Worm (Caenorhabditis elegans) whole organism, L1 larva: ENCODE measurements around the gene eftu-2.

Experiments
- C04F5.9 ChIP-seq: sonication (generic microtip); optimal IDR thresholded peaks from 2 replicates; lab custom pipeline; 2016; ENCODE audit warnings: missing genetic modification characterization, missing compliant biosample characterization
- C34B4.2 ChIP-seq: sonication (generic microtip); optimal IDR thresholded peaks from 2 replicates; lab custom pipeline; 2017; ENCODE audit warnings: mild to moderate bottlenecking, missing genetic modification characterization, missing compliant biosample characterization
- F16B12.6 ChIP-seq: fragments of 150-350 bp; optimal IDR thresholded peaks from 2 replicates; lab custom pipeline; 2014; ENCODE audit warnings: missing biosample characterization, missing genetic modification characterization
- ama-1 ChIP-seq: fragments of 150-350 bp; optimal IDR thresholded peaks from 2 replicates; lab custom pipeline; 2014
- ceh-8 ChIP-seq: fragments of 200-800 bp; sonication (Bioruptor generic); optimal IDR thresholded peaks from 2 replicates; lab custom pipeline; 2018; ENCODE audit warnings: mild to moderate bottlenecking, missing genetic modification characterization, moderate library complexity, missing compliant biosample characterization
- ceh-88 ChIP-seq: fragments of 200-800 bp; sonication (Bioruptor generic); IDR thresholded peaks from 2 replicates; pipeline ENCODE4 v1.3.6; 2022; ENCODE audit warnings: missing genetic modification characterization, missing compliant biosample characterization
- ces-1 ChIP-seq: fragments of 150-350 bp; optimal IDR thresholded peaks from 2 replicates; lab custom pipeline; 2014; ENCODE audit warnings: missing biosample characterization, missing genetic modification reagents, missing genetic modification characterization
- dsc-1 ChIP-seq: sonication (generic microtip); optimal IDR thresholded peaks from 2 replicates; lab custom pipeline; 2016; ENCODE audit warnings: mild to moderate bottlenecking, missing genetic modification characterization, missing compliant biosample characterization
- efl-1 ChIP-seq, 4 experiments: fragments of 150-350 bp; optimal IDR thresholded peaks in 3 of 4; peaks in 1 of 4; 1 replicate in 1 of 4; 2 replicates in 3 of 4; lab custom pipeline; 2014; ENCODE audit warnings: missing biosample characterization in 2 of 4, missing genetic modification characterization in 2 of 4, missing genetic modification reagents in 2 of 4
- egl-27 ChIP-seq, 2 experiments: fragments of 150-350 bp in 1 of 2; sonication (generic microtip); optimal IDR thresholded peaks; 3 replicates each; lab custom pipeline; 2017 to 2018; ENCODE audit warnings: missing biosample characterization in 2 of 2, missing genetic modification characterization in 2 of 2, missing genetic modification reagents in 2 of 2
- elt-3 ChIP-seq, 6 experiments: fragments of 150-350 bp in 1 of 6; sonication (generic microtip); optimal IDR thresholded peaks; 2 replicates each; lab custom pipeline; 2017 to 2018; ENCODE audit warnings: missing biosample characterization in 6 of 6, missing genetic modification characterization in 6 of 6, inconsistent platforms in 1 of 6
- fkh-10 ChIP-seq: sonication (generic microtip); optimal IDR thresholded peaks from 2 replicates; lab custom pipeline; 2017; ENCODE audit warnings: missing biosample characterization, missing genetic modification reagents, missing genetic modification characterization
- fos-1 ChIP-seq: fragments of 150-350 bp; optimal IDR thresholded peaks from 2 replicates; lab custom pipeline; 2014; ENCODE audit warnings: missing biosample characterization, missing genetic modification characterization
- irx-1 ChIP-seq: sonication (generic microtip); optimal IDR thresholded peaks from 2 replicates; lab custom pipeline; 2016; ENCODE audit warnings: missing genetic modification characterization, missing compliant biosample characterization
- isw-1 ChIP-seq: fragments of 200-800 bp; sonication (Bioruptor generic); IDR thresholded peaks from 2 replicates; pipeline ENCODE4 v1.3.6; 2022; ENCODE audit warnings: missing genetic modification characterization, missing compliant biosample characterization
- lin-14 ChIP-seq: fragments of 200-800 bp; sonication (Bioruptor generic); optimal IDR thresholded peaks from 2 replicates; lab custom pipeline; 2018; ENCODE audit warnings: mild to moderate bottlenecking, missing genetic modification characterization, moderate library complexity, missing compliant biosample characterization
- lin-15B ChIP-seq: fragments of 150-350 bp; sonication (generic microtip); optimal IDR thresholded peaks from 3 replicates; lab custom pipeline; 2014; ENCODE audit warnings: missing biosample characterization, missing genetic modification characterization
- lin-35 ChIP-seq, 2 experiments: fragments of 150-350 bp; optimal IDR thresholded peaks; 2 replicates each; lab custom pipeline; 2014; ENCODE audit warnings: missing biosample characterization in 2 of 2, missing genetic modification characterization in 2 of 2, missing genetic modification reagents in 2 of 2
- lir-3 ChIP-seq: sonication (generic microtip); optimal IDR thresholded peaks from 2 replicates; lab custom pipeline; 2016; ENCODE audit warnings: mild to moderate bottlenecking, missing genetic modification characterization, moderate library complexity, missing compliant biosample characterization; ENCODE audit not compliant: poor library complexity
- lsy-2 ChIP-seq, 2 experiments: fragments of 150-350 bp; optimal IDR thresholded peaks; 2 replicates each; lab custom pipeline; 2014; ENCODE audit warnings: missing biosample characterization in 2 of 2, missing genetic modification characterization in 2 of 2
- mab-9 ChIP-seq: fragments of 200-800 bp; sonication (Bioruptor generic); IDR thresholded peaks from 2 replicates; pipeline ENCODE4 v1.3.6; 2022; ENCODE audit warnings: missing genetic modification reagents, missing genetic modification characterization, missing compliant biosample characterization
- mdl-1 ChIP-seq, 2 experiments: fragments of 150-350 bp; optimal IDR thresholded peaks; 2 replicates each; lab custom pipeline; 2014 to 2017; ENCODE audit warnings: missing biosample characterization in 2 of 2, missing genetic modification characterization in 2 of 2, inconsistent platforms in 1 of 2
- nhr-237 ChIP-seq: fragments of 150-350 bp; optimal IDR thresholded peaks from 2 replicates; lab custom pipeline; 2014; ENCODE audit warnings: missing biosample characterization, missing genetic modification characterization
- nhr-47 ChIP-seq: sonication (generic microtip); optimal IDR thresholded peaks from 2 replicates; lab custom pipeline; 2016; ENCODE audit warnings: mild to moderate bottlenecking, missing genetic modification characterization, moderate library complexity, missing compliant biosample characterization
- nhr-71 ChIP-seq: sonication (generic microtip); optimal IDR thresholded peaks from 2 replicates; lab custom pipeline; 2016; ENCODE audit warnings: mild to moderate bottlenecking, missing genetic modification characterization, moderate library complexity, missing compliant biosample characterization
- nhr-77 ChIP-seq: fragments of 150-350 bp; optimal IDR thresholded peaks from 2 replicates; lab custom pipeline; 2014; ENCODE audit warnings: missing biosample characterization, missing genetic modification characterization
- nhr-85 ChIP-seq: sonication (generic microtip); peaks from one replicate; lab custom pipeline; 2016; ENCODE audit warnings: missing genetic modification characterization, inconsistent platforms, missing compliant biosample characterization
- nhr-90 ChIP-seq: sonication (generic microtip); optimal IDR thresholded peaks from 2 replicates; lab custom pipeline; 2016; ENCODE audit warnings: mild to moderate bottlenecking, missing genetic modification characterization, missing compliant biosample characterization; ENCODE audit not compliant: poor library complexity
- pax-3 ChIP-seq: fragments of 200-800 bp; sonication (Bioruptor generic); optimal IDR thresholded peaks from 2 replicates; lab custom pipeline; 2018; ENCODE audit warnings: mild to moderate bottlenecking, missing genetic modification characterization, moderate library complexity, missing compliant biosample characterization
- pqm-1 ChIP-seq: sonication (generic microtip); optimal IDR thresholded peaks from 3 replicates; lab custom pipeline; 2017; ENCODE audit warnings: missing biosample characterization, missing genetic modification characterization
- skn-1 ChIP-seq: fragments of 150-350 bp; optimal IDR thresholded peaks from 2 replicates; lab custom pipeline; 2014; ENCODE audit warnings: missing biosample characterization, missing genetic modification characterization
- sptf-1 ChIP-seq: fragments of 150-350 bp; optimal IDR thresholded peaks from 2 replicates; lab custom pipeline; 2014; ENCODE audit warnings: missing biosample characterization, missing genetic modification characterization
- unc-130 ChIP-seq: fragments of 150-350 bp; optimal IDR thresholded peaks from 2 replicates; lab custom pipeline; 2017; ENCODE audit warnings: missing biosample characterization, missing genetic modification characterization, inconsistent platforms
- unc-30 ChIP-seq: sonication (generic microtip); optimal IDR thresholded peaks from 2 replicates; lab custom pipeline; 2017; ENCODE audit warnings: missing biosample characterization, missing genetic modification characterization
- unc-86 ChIP-seq: sonication (generic microtip); optimal IDR thresholded peaks from 2 replicates; lab custom pipeline; 2016; ENCODE audit warnings: missing genetic modification characterization, missing compliant biosample characterization
- vab-15 ChIP-seq: sonication (generic microtip); optimal IDR thresholded peaks from 2 replicates; lab custom pipeline; 2017; ENCODE audit warnings: missing genotype, mild to moderate bottlenecking, missing genetic modification characterization, missing compliant biosample characterization
- xbp-1 ChIP-seq: sonication (generic microtip); optimal IDR thresholded peaks from 2 replicates; lab custom pipeline; 2016; ENCODE audit warnings: missing genetic modification characterization, missing compliant biosample characterization
- zag-1 ChIP-seq: fragments of 150-350 bp; optimal IDR thresholded peaks from 2 replicates; lab custom pipeline; 2014; ENCODE audit warnings: missing biosample characterization, missing genetic modification characterization
- zip-4 ChIP-seq: fragments of 200-800 bp; sonication (Bioruptor generic); optimal IDR thresholded peaks from 2 replicates; lab custom pipeline; 2018; ENCODE audit warnings: mild to moderate bottlenecking, missing genetic modification characterization, moderate library complexity, missing compliant biosample characterization

Gene eftu-2

DNA sequence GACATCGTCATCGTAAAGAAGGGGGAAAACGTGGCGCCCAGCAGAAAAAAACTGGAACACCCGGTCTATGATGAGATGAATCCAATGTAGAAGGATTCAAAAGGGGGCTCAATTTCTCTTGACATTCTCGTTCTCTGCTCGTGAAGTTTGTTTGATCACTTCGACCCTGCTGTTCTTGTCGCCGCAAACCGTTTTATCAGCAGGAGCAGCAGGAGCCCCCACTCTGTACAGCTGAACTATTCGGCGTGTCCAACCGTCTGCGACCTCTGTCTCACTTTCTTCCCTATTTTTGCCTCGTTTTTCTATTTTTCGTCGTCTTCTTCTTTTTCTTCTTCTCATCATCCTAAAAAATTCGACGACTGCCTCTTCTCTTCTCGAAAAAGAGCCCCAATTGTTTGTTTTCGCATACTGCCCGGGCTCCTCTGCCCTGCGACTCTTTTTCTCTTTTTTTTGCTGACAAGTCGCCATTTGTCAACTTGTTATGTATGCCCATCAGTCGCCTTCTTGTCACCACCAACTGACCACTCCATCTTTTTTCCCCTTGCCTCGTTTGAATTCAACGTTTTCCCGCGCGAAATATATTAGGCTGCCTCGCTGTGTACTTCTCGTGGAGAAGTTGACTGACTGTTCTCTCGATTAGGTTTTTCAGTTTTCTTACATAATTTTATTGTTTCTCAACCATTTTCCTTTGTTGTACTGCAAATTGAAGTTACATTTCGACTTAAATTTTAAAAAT, 20.2 kb upstream of the eftu-2 start (continued):
- TF ChIP-seq isw-1 (GFP tag; lab: Robert Waterston, UW) (no peak), nhr-47 (peak; percentile 13), xbp-1 (peak; percentile 11), mdl-1 (tag; optimal IDR thresholded peaks at IDR 0.05; lab: Kevin White, UChicago) (no peak), lin-35 (GFP tag; optimal IDR thresholded peaks at IDR 0.05; lab: Kevin White, UChicago) (peak; percentile 73 to 82), nhr-90 (no peak)

DNA sequence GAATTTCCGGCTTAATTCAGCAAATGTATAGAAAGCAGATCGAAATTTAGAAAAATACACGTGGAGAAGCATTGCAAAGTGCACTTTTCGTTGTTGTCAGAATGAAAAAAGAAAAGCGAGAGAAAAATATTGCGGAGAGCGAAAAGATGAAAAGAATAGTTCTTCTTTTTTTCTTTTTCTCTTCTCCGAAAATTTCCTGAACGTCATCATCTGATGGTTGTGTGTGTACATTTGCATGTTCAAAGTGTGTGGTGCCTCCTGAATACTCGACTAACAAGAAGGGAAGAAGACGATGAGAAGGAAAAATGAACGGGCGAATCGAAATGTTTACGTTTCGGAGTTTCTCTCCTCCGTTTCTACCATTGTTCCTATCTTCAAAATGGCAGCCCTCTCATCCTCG, 19.3 kb upstream of the eftu-2 start:
- TF ChIP-seq egl-27 (tag; optimal IDR thresholded peaks at IDR 0.05; lab: Kevin White, UChicago) (no peak), nhr-71 (peak; percentile 3), elt-3 (tag; optimal IDR thresholded peaks at IDR 0.05; lab: Kevin White, UChicago) (no peak), nhr-90 (no peak), unc-86 (tag; lab: Kevin White, UChicago) (no peak), dsc-1 (tag; lab: Kevin White, UChicago) (no peak), lin-14 (GFP tag; lab: Kevin White, UChicago) (peak; percentile 57), skn-1 (peak; percentile 8), efl-1 (optimal IDR thresholded peaks at IDR 0.05; lab: Kevin White, UChicago) (no peak), efl-1 (GFP tag; optimal IDR thresholded peaks at IDR 0.05 in 1 of 2; lab: Kevin White, UChicago) (peak in 1 of 2 experiments; percentile 57), isw-1 (GFP tag; lab: Robert Waterston, UW) (no peak)

DNA sequence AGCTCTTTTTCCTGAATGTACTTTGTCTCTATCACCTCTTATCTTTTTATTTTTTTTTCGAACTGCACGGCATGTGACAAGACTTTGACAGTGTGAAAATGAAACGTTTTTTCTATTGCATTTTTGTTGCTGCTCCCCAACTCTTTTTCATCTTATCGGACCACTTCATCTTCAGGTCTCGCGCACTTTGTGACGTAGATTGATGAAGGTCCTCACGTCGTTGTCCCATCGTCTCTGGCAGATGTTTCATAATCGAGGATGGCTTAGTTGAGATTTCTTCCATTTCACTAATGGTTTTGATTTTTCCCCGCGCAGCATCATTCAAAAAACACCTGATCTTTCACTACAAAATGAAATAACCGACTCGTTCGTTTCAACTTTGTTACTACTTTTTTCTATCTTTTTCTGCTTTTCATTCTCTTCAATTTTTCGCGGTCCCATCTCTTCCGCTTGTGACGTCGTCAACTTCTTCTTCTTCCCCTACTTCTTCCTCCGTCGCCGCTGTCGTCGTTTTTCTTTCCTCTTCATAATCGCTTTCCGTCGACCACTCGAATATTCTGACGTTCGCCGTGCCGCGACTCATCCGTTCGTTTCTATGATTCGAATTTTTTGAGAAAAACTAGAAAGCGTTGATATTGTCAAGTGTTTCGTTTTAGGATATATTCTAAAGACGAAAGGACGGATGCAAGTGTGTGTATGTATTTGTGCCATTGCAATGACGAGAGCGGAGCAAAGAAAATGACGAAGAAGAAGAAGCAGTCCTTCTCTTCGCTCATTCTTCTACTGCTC, 18.0 kb upstream of the eftu-2 start, which contains the start of gene T04C9.2:
TSS of gene T04C9.2 (plus strand) at position 739 of the 789 bp plus-strand sequence.
- TF ChIP-seq nhr-71 (no peak), pax-3 (tag; lab: Kevin White, UChicago) (no peak), lsy-2 (tag; optimal IDR thresholded peaks at IDR 0.05; lab: Kevin White, UChicago) (peak in 1 of 2 experiments; percentile 7), fkh-10 (GFP tag; lab: Kevin White, UChicago) (peak; percentile 37), pqm-1 (tag; lab: Kevin White, UChicago) (no peak), unc-30 (tag; lab: Kevin White, UChicago) (no peak), lin-14 (GFP tag; lab: Kevin White, UChicago) (peak; percentile 55), isw-1 (GFP tag; lab: Robert Waterston, UW) (no peak)
- TF ChIP-seq, all 84 proteins: peak for 3

DNA sequence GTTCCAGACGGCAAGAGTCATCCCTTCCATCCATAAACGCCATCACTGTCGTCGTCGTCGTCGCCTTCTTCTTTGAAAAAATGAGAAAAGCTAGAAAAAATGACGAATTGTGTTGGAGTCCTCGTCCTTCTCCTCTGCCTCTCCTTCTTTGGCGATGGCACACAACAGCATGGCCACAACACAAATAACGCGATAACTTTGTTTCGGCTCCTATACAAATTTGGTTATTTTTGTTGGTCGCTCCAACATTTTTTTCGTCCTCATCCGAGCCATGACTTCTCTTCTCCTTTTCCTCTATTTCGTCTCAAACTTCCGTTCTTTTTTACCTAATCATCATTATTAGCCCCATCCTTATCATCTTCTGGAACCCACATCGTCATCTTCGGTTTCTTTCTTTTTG, 17.3 kb upstream of the eftu-2 start:
- no peak for TF ChIP-seq sptf-1 (tag; lab: Kevin White, UChicago)
- TF ChIP-seq mab-9 (GFP tag; lab: Robert Waterston, UW) = no peak
- TF ChIP-seq irx-1 (tag; lab: Kevin White, UChicago) = no peak
- peak in 1 of 2 experiments; percentile 17 for TF ChIP-seq lsy-2 (tag; optimal IDR thresholded peaks at IDR 0.05; lab: Kevin White, UChicago)
- no peak for TF ChIP-seq C04F5.9 (tag; lab: Kevin White, UChicago)
- no peak for TF ChIP-seq isw-1 (GFP tag; lab: Robert Waterston, UW)
- no peak for TF ChIP-seq efl-1 (optimal IDR thresholded peaks at IDR 0.05; lab: Kevin White, UChicago)
- TF ChIP-seq efl-1 (GFP tag; optimal IDR thresholded peaks at IDR 0.05 in 1 of 2; lab: Kevin White, UChicago) = no peak
- no peak for TF ChIP-seq nhr-77 (tag; lab: Kevin White, UChicago)
- no peak for TF ChIP-seq pax-3 (tag; lab: Kevin White, UChicago)
- no peak for TF ChIP-seq lin-15B (tag; lab: Kevin White, UChicago)
- TF ChIP-seq vab-15 (tag; lab: Kevin White, UChicago) = no peak
- no peak for TF ChIP-seq zip-4 (GFP tag; lab: Kevin White, UChicago)
- no peak for TF ChIP-seq mdl-1 (tag; optimal IDR thresholded peaks at IDR 0.05; lab: Kevin White, UChicago)
- TF ChIP-seq nhr-237 (tag; lab: Kevin White, UChicago) = no peak
- no peak for TF ChIP-seq unc-130 (tag; lab: Kevin White, UChicago)
- no peak for TF ChIP-seq unc-30 (tag; lab: Kevin White, UChicago)
- TF ChIP-seq lin-14 (GFP tag; lab: Kevin White, UChicago) = peak; percentile 66
- no peak for TF ChIP-seq C34B4.2 (tag; lab: Kevin White, UChicago)
- TF ChIP-seq ceh-88 = no peak
- peak; percentile 79 for TF ChIP-seq fkh-10 (GFP tag; lab: Kevin White, UChicago)
- TF ChIP-seq ces-1 (GFP tag; lab: Kevin White, UChicago) = peak; percentile 53
- no peak for TF ChIP-seq zag-1 (tag; lab: Kevin White, UChicago)
- no peak for TF ChIP-seq nhr-85 (tag; lab: Kevin White, UChicago)
- TF ChIP-seq ama-1 (lab: Kevin White, UChicago) = no peak
- no peak for TF ChIP-seq fos-1 (tag; lab: Kevin White, UChicago)
- no peak for TF ChIP-seq nhr-90
- no peak for TF ChIP-seq lir-3
- TF ChIP-seq lin-35 (GFP tag; optimal IDR thresholded peaks at IDR 0.05; lab: Kevin White, UChicago) = no peak
- TF ChIP-seq F16B12.6 (tag; lab: Kevin White, UChicago) = no peak
- no peak for TF ChIP-seq ceh-8 (GFP tag; lab: Kevin White, UChicago)
